Worm (Caenorhabditis elegans): ENCODE measurements around the gene imp-2.

DNA sequence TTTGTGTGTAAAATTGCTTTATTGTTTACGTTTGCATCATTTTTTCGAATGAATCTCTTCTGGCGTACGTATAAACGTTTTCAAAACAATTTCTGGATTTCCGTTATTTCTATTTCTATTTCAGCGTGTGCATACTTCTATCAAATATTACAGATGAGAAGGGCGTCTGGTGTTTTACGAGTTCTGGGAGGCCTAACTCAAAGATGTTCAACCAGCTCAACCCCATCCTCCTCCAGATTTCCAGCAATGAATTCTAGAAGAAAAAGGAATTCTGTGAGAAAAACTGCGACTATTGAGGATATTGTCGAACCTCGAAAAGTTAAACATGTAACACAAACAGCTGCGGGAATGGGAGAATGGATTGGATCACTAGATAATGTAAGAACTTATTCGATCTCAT is 32.2 kb upstream of the imp-2 start, which contains the start of gene C08F8.2:
- TF ChIP-seq aly-2 (tag; optimal IDR thresholded peaks at IDR 0.05) (no peak), nhr-237 (tag; optimal IDR thresholded peaks at IDR 0.05) (no peak), aha-1 (tag) (no peak), snpc-4 (tag; optimal IDR thresholded peaks at IDR 0.05) (no peak), egl-43 (GFP tag; IDR thresholded peaks at IDR 0.05) (no peak), zip-2 (tag; optimal IDR thresholded peaks at IDR 0.05) (no peak), tra-1 (GFP tag; IDR thresholded peaks at IDR 0.05) (no peak), ceh-20 (GFP tag; IDR thresholded peaks at IDR 0.05) (no peak), ztf-7 (tag; optimal IDR thresholded peaks at IDR 0.05) (no peak), nhr-6 (tag; optimal IDR thresholded peaks at IDR 0.05) (no peak)
